Worm (Caenorhabditis elegans) whole organism, L4 larva: ENCODE data around the gene R12H7.4.

ENCODE experiments used
- F26F4.8 ChIP-seq: fragments of 200-800 bp; sonication (Bioruptor generic); conservative IDR thresholded peaks from 2 replicates; pipeline ENCODE4 v1.3.6; 2022; ENCODE audit warnings: missing genetic modification characterization, missing compliant biosample characterization
- F37D6.2 ChIP-seq: sonication (generic microtip); optimal IDR thresholded peaks from 2 replicates; lab custom pipeline; 2016; ENCODE audit warnings: mild to moderate bottlenecking, missing genetic modification characterization, missing compliant biosample characterization
- Y105C5A.15 ChIP-seq: fragments of 200-800 bp; sonication (Bioruptor generic); IDR thresholded peaks from 2 replicates; pipeline ENCODE4 v1.3.6; 2022; ENCODE audit warnings: missing genetic modification characterization, missing compliant biosample characterization
- Y48G9A.11 ChIP-seq: fragments of 200-800 bp; sonication (Bioruptor generic); IDR thresholded peaks from 2 replicates; pipeline ENCODE4 v1.3.6; 2022; ENCODE audit warnings: missing genetic modification reagents, missing genetic modification characterization, missing compliant biosample characterization
- ZK546.5 ChIP-seq, 2 experiments: sonication (generic microtip); optimal IDR thresholded peaks; 2 replicates each; lab custom pipeline; 2017; ENCODE audit warnings: missing biosample characterization in 2 of 2, missing genetic modification characterization in 2 of 2
- aha-1 ChIP-seq: fragments of 150-350 bp; peaks from one replicate; lab custom pipeline; 2014; ENCODE audit warnings: missing biosample characterization, missing genetic modification characterization
- aly-2 ChIP-seq: sonication (generic microtip); optimal IDR thresholded peaks from 2 replicates; lab custom pipeline; 2018; ENCODE audit warnings: missing biosample characterization, missing genetic modification characterization
- ama-1 ChIP-seq: fragments of 150-350 bp; optimal IDR thresholded peaks from 2 replicates; lab custom pipeline; 2014; ENCODE audit warnings: inconsistent platforms, mixed read lengths
- ceh-20 ChIP-seq: fragments of 200-800 bp; sonication (Bioruptor generic); IDR thresholded peaks from 2 replicates; pipeline ENCODE4 v1.3.6; 2022; ENCODE audit warnings: missing genetic modification reagents, missing genetic modification characterization, missing compliant biosample characterization
- ceh-28 ChIP-seq: fragments of 150-350 bp; optimal IDR thresholded peaks from 2 replicates; lab custom pipeline; 2014; ENCODE audit warnings: missing biosample characterization, missing genetic modification reagents, missing genetic modification characterization
- daf-12 ChIP-seq: fragments of 150-350 bp; optimal IDR thresholded peaks from 2 replicates; lab custom pipeline; 2014; ENCODE audit warnings: missing biosample characterization, missing genetic modification reagents, missing genetic modification characterization
- daf-19 ChIP-seq: fragments of 200-800 bp; sonication (Bioruptor generic); conservative IDR thresholded peaks from 2 replicates; pipeline ENCODE4 v1.3.6; 2022; ENCODE audit warnings: missing genetic modification characterization, missing compliant biosample characterization
- daf-8 ChIP-seq: fragments of 200-800 bp; sonication (Bioruptor generic); IDR thresholded peaks from 2 replicates; pipeline ENCODE4 v1.3.6; 2022; ENCODE audit warnings: missing genetic modification characterization, missing compliant biosample characterization
- dmd-8 ChIP-seq: fragments of 200-800 bp; sonication (Bioruptor generic); IDR thresholded peaks from 2 replicates; pipeline ENCODE4 v1.3.6; 2022; ENCODE audit warnings: missing genetic modification characterization, missing compliant biosample characterization
- dpl-1 ChIP-seq: fragments of 150-350 bp; optimal IDR thresholded peaks from 2 replicates; lab custom pipeline; 2014; ENCODE audit warnings: missing biosample characterization, missing genetic modification reagents, missing genetic modification characterization
- dve-1 ChIP-seq: sonication (generic microtip); optimal IDR thresholded peaks from 2 replicates; lab custom pipeline; 2017; ENCODE audit warnings: antibody characterized with exemption, mild to moderate bottlenecking, missing genetic modification characterization, missing compliant biosample characterization; ENCODE audit not compliant: insufficient read depth
- hif-1 ChIP-seq, 2 experiments: sonication (generic microtip); optimal IDR thresholded peaks; 2 replicates each; lab custom pipeline; 2016 to 2017; ENCODE audit warnings: missing compliant biosample characterization in 2 of 2, missing genetic modification characterization in 2 of 2, missing genetic modification reagents in 2 of 2, missing genotype in 2 of 2, mild to moderate bottlenecking in 1 of 2
- hmg-1.1 ChIP-seq: fragments of 200-800 bp; sonication (Bioruptor generic); IDR thresholded peaks from 2 replicates; pipeline ENCODE4 v1.3.6; 2022; ENCODE audit warnings: missing genetic modification reagents, missing genetic modification characterization, missing compliant biosample characterization
- jun-1 ChIP-seq: fragments of 150-350 bp; optimal IDR thresholded peaks from 2 replicates; lab custom pipeline; 2014; ENCODE audit warnings: missing biosample characterization, missing genetic modification reagents, missing genetic modification characterization
- lin-15B ChIP-seq: fragments of 150-350 bp; sonication (generic microtip); optimal IDR thresholded peaks from 3 replicates; lab custom pipeline; 2014; ENCODE audit warnings: missing biosample characterization, missing genetic modification characterization
- lir-3 ChIP-seq: sonication (generic microtip); optimal IDR thresholded peaks from 2 replicates; lab custom pipeline; 2016; ENCODE audit warnings: mild to moderate bottlenecking, missing genetic modification characterization, missing compliant biosample characterization
- madf-5 ChIP-seq, 2 experiments: fragments of 200-800 bp; sonication (Bioruptor generic); IDR thresholded peaks; 2 replicates each; pipeline ENCODE4 v1.3.6; 2022; ENCODE audit warnings: missing compliant biosample characterization in 2 of 2, missing genetic modification characterization in 2 of 2
- mdl-1 ChIP-seq, 2 experiments: fragments of 150-350 bp in 1 of 2; sonication (generic microtip) in 1 of 2; optimal IDR thresholded peaks; 2 replicates each; lab custom pipeline; 2014 to 2017; ENCODE audit warnings: missing biosample characterization in 2 of 2, missing genetic modification characterization in 2 of 2
- mdt-29 ChIP-seq: fragments of 200-800 bp; sonication (Bioruptor generic); IDR thresholded peaks from 2 replicates; pipeline ENCODE4 v1.3.6; 2022; ENCODE audit warnings: missing genetic modification reagents, missing genetic modification characterization, missing compliant biosample characterization
- nhr-28 ChIP-seq: fragments of 150-350 bp; optimal IDR thresholded peaks from 2 replicates; lab custom pipeline; 2014; ENCODE audit warnings: missing biosample characterization, missing genetic modification characterization
- nhr-6 ChIP-seq: fragments of 150-350 bp; optimal IDR thresholded peaks from 2 replicates; lab custom pipeline; 2014; ENCODE audit warnings: missing biosample characterization, missing genetic modification characterization
- rbr-2 ChIP-seq: sonication (generic microtip); optimal IDR thresholded peaks from 2 replicates; lab custom pipeline; 2016; ENCODE audit warnings: missing genotype, missing genetic modification characterization, missing compliant biosample characterization
- saeg-2 ChIP-seq: fragments of 200-800 bp; sonication (Bioruptor generic); IDR thresholded peaks from 2 replicates; pipeline ENCODE4 v1.3.6; 2022; ENCODE audit warnings: missing genetic modification reagents, missing genetic modification characterization, missing compliant biosample characterization
- snpc-1.2 ChIP-seq: fragments of 200-800 bp; sonication (Bioruptor generic); IDR thresholded peaks from 2 replicates; pipeline ENCODE4 v1.3.6; 2022; ENCODE audit warnings: missing genetic modification reagents, missing genetic modification characterization, missing compliant biosample characterization
- unc-130 ChIP-seq: sonication (generic microtip); optimal IDR thresholded peaks from 2 replicates; lab custom pipeline; 2016; ENCODE audit warnings: missing genetic modification reagents, missing genetic modification characterization, missing compliant biosample characterization
- vab-7 ChIP-seq: fragments of 200-800 bp; sonication (Bioruptor generic); IDR thresholded peaks from 2 replicates; pipeline ENCODE4 v1.3.6; 2022; ENCODE audit warnings: missing genetic modification reagents, missing genetic modification characterization, missing compliant biosample characterization
- zag-1 ChIP-seq: fragments of 150-350 bp; optimal IDR thresholded peaks from 2 replicates; lab custom pipeline; 2014; ENCODE audit warnings: missing biosample characterization, missing genetic modification characterization

The R12H7.4 gene

ce11 chrX:13226614-13227096 is 9.8 kb downstream of the R12H7.4 start, which contains the start of gene skr-21:
Gene skr-21, minus strand, starts transcription at chrX:13226664.
- TF ChIP-seq dmd-8 (GFP tag; lab: Robert Waterston, UW) (no peak), nhr-6 (tag; lab: Kevin White, UChicago) (peak; percentile 32), ceh-28 (tag; lab: Kevin White, UChicago) (peak; percentile 64), ceh-20 (GFP tag; lab: Robert Waterston, UW) (no peak), dve-1 (tag; lab: Kevin White, UChicago) (peak; percentile 5)
- TF ChIP-seq, all 104 proteins: peak for 3

ce11 chrX:13227778-13228177 is 10.9 kb downstream of the R12H7.4 start:
- TF ChIP-seq madf-5 (GFP tag; IDR thresholded peaks at IDR 0.05; lab: Robert Waterston, UW) (no peak), F37D6.2 (tag; lab: Kevin White, UChicago) (no peak), jun-1 (no peak), dve-1 (tag; lab: Kevin White, UChicago) (no peak), vab-7 (GFP tag; lab: Robert Waterston, UW) (no peak), nhr-28 (tag; lab: Kevin White, UChicago) (no peak), zag-1 (no peak), dpl-1 (GFP tag; lab: Kevin White, UChicago) (no peak), lir-3 (tag; lab: Kevin White, UChicago) (no peak), snpc-1.2 (GFP tag; lab: Robert Waterston, UW) (no peak), daf-8 (GFP tag; lab: Robert Waterston, UW) (no peak)

ce11 chrX:13232259-13232658 is 15.4 kb downstream of the R12H7.4 start, which contains the start of gene bgnt-1.5:
Gene bgnt-1.5, minus strand, starts transcription at chrX:13232359.
- no peak for TF ChIP-seq daf-12 (tag; lab: Kevin White, UChicago)
- peak; percentile 45 for TF ChIP-seq aha-1 (tag; lab: Kevin White, UChicago)

ce11 chrX:13234879-13235278 is 18.0 kb downstream of the R12H7.4 start, which contains the start of gene K08H2.2:
Gene K08H2.2, minus strand, starts transcription at chrX:13234979.
- no peak for TF ChIP-seq F26F4.8 (GFP tag; lab: Robert Waterston, UW)
- TF ChIP-seq ZK546.5 (tag; optimal IDR thresholded peaks at IDR 0.05; lab: Kevin White, UChicago) = no peak
- TF ChIP-seq aha-1 (tag; lab: Kevin White, UChicago) = peak; percentile 1

ce11 chrX:13237102-13237501 is 20.2 kb downstream of the R12H7.4 start, which contains the start of gene K08H2.3:
Gene K08H2.3, plus strand, starts transcription at chrX:13237402.
- TF ChIP-seq unc-130 (GFP tag; lab: Kevin White, UChicago) = no peak
- TF ChIP-seq hif-1 (tag; optimal IDR thresholded peaks at IDR 0.05; lab: Kevin White, UChicago) = no peak
- TF ChIP-seq lin-15B = no peak
- no peak for TF ChIP-seq dmd-8 (GFP tag; lab: Robert Waterston, UW)
- no peak for TF ChIP-seq ZK546.5 (tag; optimal IDR thresholded peaks at IDR 0.05; lab: Kevin White, UChicago)
- TF ChIP-seq mdt-29 (GFP tag; lab: Robert Waterston, UW) = no peak
- no peak for TF ChIP-seq Y105C5A.15 (GFP tag; lab: Robert Waterston, UW)
- TF ChIP-seq rbr-2 (tag; lab: Kevin White, UChicago) = no peak
- no peak for TF ChIP-seq F37D6.2 (tag; lab: Kevin White, UChicago)
- TF ChIP-seq daf-19 = no peak
- TF ChIP-seq aly-2 = no peak
- no peak for TF ChIP-seq saeg-2
- TF ChIP-seq Y48G9A.11 (GFP tag; lab: Robert Waterston, UW) = no peak

DNA sequence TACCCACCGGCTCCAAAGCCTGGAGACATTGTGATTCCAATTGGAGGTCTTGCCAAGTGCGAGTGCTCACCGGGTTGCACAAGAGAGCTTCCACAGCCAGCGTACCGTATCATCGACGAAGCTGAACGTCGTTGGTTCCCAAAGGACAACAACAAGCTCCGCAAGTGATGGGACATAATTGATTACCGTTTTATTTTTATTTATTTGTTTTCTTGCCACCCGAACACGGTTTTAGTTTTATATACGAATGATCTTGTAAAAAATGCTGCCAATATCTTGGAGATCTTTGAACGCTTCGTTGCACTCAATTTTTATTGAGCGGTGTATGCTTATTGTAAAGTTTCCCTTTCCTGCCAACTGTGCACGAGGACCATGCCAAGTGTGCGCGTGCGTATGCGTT is 21.3 kb downstream of the R12H7.4 start, which contains the start of gene K08H2.4:
K08H2.4 (plus strand) TSS at position 301 of the 400 bp plus-strand sequence.
- TF ChIP-seq aha-1 (tag; lab: Kevin White, UChicago) (no peak), hmg-1.1 (GFP tag; lab: Robert Waterston, UW) (no peak), ama-1 (lab: Kevin White, UChicago) (no peak), mdl-1 (tag; optimal IDR thresholded peaks at IDR 0.05; lab: Kevin White, UChicago) (no peak), rbr-2 (tag; lab: Kevin White, UChicago) (no peak)
